Worm (Caenorhabditis elegans) whole organism, L4 larva: ENCODE measurements around the gene rha-1.

Experiments used
- D1046.2 ChIP-seq: fragments of 200-800 bp; sonication (Bioruptor generic); IDR thresholded peaks from 2 replicates; pipeline ENCODE4 v1.3.6; 2022; ENCODE audit warnings: missing genetic modification characterization, missing compliant biosample characterization
- F49E8.2 ChIP-seq: sonication (generic microtip); optimal IDR thresholded peaks from 2 replicates; lab custom pipeline; 2016; ENCODE audit warnings: missing compliant biosample characterization, mild to moderate bottlenecking, missing genetic modification characterization, borderline replicate concordance
- R02D3.7 ChIP-seq: fragments of 150-350 bp; sonication (generic microtip); optimal IDR thresholded peaks from 3 replicates; lab custom pipeline; 2014; ENCODE audit warnings: missing biosample characterization, missing genetic modification characterization
- Y5F2A.4 ChIP-seq: fragments of 200-800 bp; sonication (Bioruptor generic); optimal IDR thresholded peaks from 2 replicates; lab custom pipeline; 2018; ENCODE audit warnings: mild to moderate bottlenecking, missing genetic modification characterization, missing compliant biosample characterization
- aha-1 ChIP-seq: fragments of 150-350 bp; peaks from one replicate; lab custom pipeline; 2014; ENCODE audit warnings: missing biosample characterization, missing genetic modification characterization
- aly-2 ChIP-seq: sonication (generic microtip); optimal IDR thresholded peaks from 2 replicates; lab custom pipeline; 2018; ENCODE audit warnings: missing biosample characterization, missing genetic modification characterization
- ama-1 ChIP-seq: fragments of 150-350 bp; optimal IDR thresholded peaks from 2 replicates; lab custom pipeline; 2014; ENCODE audit warnings: inconsistent platforms, mixed read lengths
- attf-4 ChIP-seq: sonication (generic microtip); optimal IDR thresholded peaks from 3 replicates; lab custom pipeline; 2017; ENCODE audit warnings: missing biosample characterization, missing genetic modification characterization
- ceh-28 ChIP-seq: fragments of 150-350 bp; optimal IDR thresholded peaks from 2 replicates; lab custom pipeline; 2014; ENCODE audit warnings: missing biosample characterization, missing genetic modification reagents, missing genetic modification characterization
- ceh-82 ChIP-seq: sonication (generic microtip); optimal IDR thresholded peaks from 2 replicates; lab custom pipeline; 2017; ENCODE audit warnings: missing biosample characterization, missing genetic modification characterization
- ctbp-1 ChIP-seq: fragments of 200-800 bp; sonication (Bioruptor generic); IDR thresholded peaks from 2 replicates; pipeline ENCODE4 v1.3.6; 2022; ENCODE audit warnings: missing genetic modification reagents, missing genetic modification characterization, missing compliant biosample characterization
- daf-16 ChIP-seq, 3 experiments: sonication (generic microtip); optimal IDR thresholded peaks; 2 replicates each; lab custom pipeline; 2016 to 2017; ENCODE audit warnings: missing genetic modification characterization in 3 of 3, missing genetic modification reagents in 3 of 3, mild to moderate bottlenecking in 2 of 3, missing compliant biosample characterization in 2 of 3, missing biosample characterization in 1 of 3, moderate library complexity in 1 of 3
- daf-19 ChIP-seq: fragments of 200-800 bp; sonication (Bioruptor generic); conservative IDR thresholded peaks from 2 replicates; pipeline ENCODE4 v1.3.6; 2022; ENCODE audit warnings: missing genetic modification characterization, missing compliant biosample characterization
- daf-8 ChIP-seq: fragments of 200-800 bp; sonication (Bioruptor generic); IDR thresholded peaks from 2 replicates; pipeline ENCODE4 v1.3.6; 2022; ENCODE audit warnings: missing genetic modification characterization, missing compliant biosample characterization
- dpl-1 ChIP-seq: fragments of 150-350 bp; optimal IDR thresholded peaks from 2 replicates; lab custom pipeline; 2014; ENCODE audit warnings: missing biosample characterization, missing genetic modification reagents, missing genetic modification characterization
- duxl-1 ChIP-seq: sonication (generic microtip); optimal IDR thresholded peaks from 2 replicates; lab custom pipeline; 2016; ENCODE audit warnings: mild to moderate bottlenecking, missing genetic modification characterization, moderate library complexity, missing compliant biosample characterization; ENCODE audit not compliant: poor library complexity
- fkh-10 ChIP-seq: fragments of 150-350 bp; optimal IDR thresholded peaks from 2 replicates; lab custom pipeline; 2014; ENCODE audit warnings: missing biosample characterization, missing genetic modification reagents, missing genetic modification characterization
- hlh-30 ChIP-seq: sonication (generic microtip); optimal IDR thresholded peaks from 2 replicates; lab custom pipeline; 2017; ENCODE audit warnings: antibody characterized with exemption, mild to moderate bottlenecking, missing genetic modification characterization, missing compliant biosample characterization; ENCODE audit not compliant: insufficient read depth
- hmg-1.1 ChIP-seq: fragments of 200-800 bp; sonication (Bioruptor generic); IDR thresholded peaks from 2 replicates; pipeline ENCODE4 v1.3.6; 2022; ENCODE audit warnings: missing genetic modification reagents, missing genetic modification characterization, missing compliant biosample characterization
- lin-13 ChIP-seq: fragments of 150-350 bp; optimal IDR thresholded peaks from 2 replicates; lab custom pipeline; 2014; ENCODE audit warnings: missing biosample characterization, missing genetic modification reagents, missing genetic modification characterization
- lin-29 ChIP-seq: fragments of 200-800 bp; sonication (Bioruptor generic); IDR thresholded peaks from 2 replicates; pipeline ENCODE4 v1.3.6; 2022; ENCODE audit warnings: missing genetic modification reagents, missing genetic modification characterization, missing compliant biosample characterization
- lin-38 ChIP-seq: fragments of 200-800 bp; sonication (Bioruptor generic); IDR thresholded peaks from 2 replicates; pipeline ENCODE4 v1.3.6; 2022; ENCODE audit warnings: missing genetic modification reagents, missing genetic modification characterization, missing compliant biosample characterization
- lin-39 ChIP-seq: fragments of 150-350 bp; optimal IDR thresholded peaks from 2 replicates; lab custom pipeline; 2014; ENCODE audit warnings: missing biosample characterization, missing genetic modification reagents, missing genetic modification characterization
- lir-3 ChIP-seq: sonication (generic microtip); optimal IDR thresholded peaks from 2 replicates; lab custom pipeline; 2016; ENCODE audit warnings: mild to moderate bottlenecking, missing genetic modification characterization, missing compliant biosample characterization
- madf-9 ChIP-seq: fragments of 200-800 bp; sonication (Bioruptor generic); conservative IDR thresholded peaks from 2 replicates; pipeline ENCODE4 v1.3.6; 2022; ENCODE audit warnings: missing genetic modification reagents, missing genetic modification characterization, missing compliant biosample characterization
- mdl-1 ChIP-seq, 2 experiments: fragments of 150-350 bp in 1 of 2; sonication (generic microtip) in 1 of 2; optimal IDR thresholded peaks; 2 replicates each; lab custom pipeline; 2014 to 2017; ENCODE audit warnings: missing biosample characterization in 2 of 2, missing genetic modification characterization in 2 of 2
- mxl-2 ChIP-seq: fragments of 200-800 bp; sonication (Bioruptor generic); conservative IDR thresholded peaks from 2 replicates; pipeline ENCODE4 v1.3.6; 2022; ENCODE audit warnings: missing genetic modification reagents, missing genetic modification characterization, missing compliant biosample characterization
- mxl-3 ChIP-seq: fragments of 200-800 bp; sonication (Bioruptor generic); optimal IDR thresholded peaks from 2 replicates; lab custom pipeline; 2018; ENCODE audit warnings: mild to moderate bottlenecking, missing genetic modification characterization, missing compliant biosample characterization
- nhr-11 ChIP-seq: fragments of 150-350 bp; optimal IDR thresholded peaks from 2 replicates; lab custom pipeline; 2014; ENCODE audit warnings: missing biosample characterization, missing genetic modification characterization
- nhr-111 ChIP-seq: fragments of 200-800 bp; sonication (Bioruptor generic); optimal IDR thresholded peaks from 2 replicates; lab custom pipeline; 2018; ENCODE audit warnings: mild to moderate bottlenecking, missing genetic modification characterization, missing compliant biosample characterization
- nhr-237 ChIP-seq: sonication (generic microtip); optimal IDR thresholded peaks from 2 replicates; lab custom pipeline; 2017; ENCODE audit warnings: missing biosample characterization, missing genetic modification characterization
- nhr-25 ChIP-seq: sonication (generic microtip); optimal IDR thresholded peaks from 2 replicates; lab custom pipeline; 2017; ENCODE audit warnings: missing genetic modification characterization, mild to moderate bottlenecking, missing compliant biosample characterization, antibody characterized with exemption, moderate library complexity, borderline replicate concordance; ENCODE audit not compliant: insufficient read depth
- nhr-48 ChIP-seq: sonication (generic microtip); optimal IDR thresholded peaks from 2 replicates; lab custom pipeline; 2016; ENCODE audit warnings: mild to moderate bottlenecking, missing genetic modification characterization, missing compliant biosample characterization
- saeg-2 ChIP-seq: fragments of 200-800 bp; sonication (Bioruptor generic); IDR thresholded peaks from 2 replicates; pipeline ENCODE4 v1.3.6; 2022; ENCODE audit warnings: missing genetic modification reagents, missing genetic modification characterization, missing compliant biosample characterization
- sdz-12 ChIP-seq: fragments of 200-800 bp; sonication (Bioruptor generic); optimal IDR thresholded peaks from 2 replicates; lab custom pipeline; 2018; ENCODE audit warnings: mild to moderate bottlenecking, missing genetic modification characterization, missing compliant biosample characterization
- snpc-4 ChIP-seq: fragments of 150-350 bp; optimal IDR thresholded peaks from 2 replicates; lab custom pipeline; 2014; ENCODE audit warnings: missing biosample characterization, missing genetic modification characterization
- spr-1 ChIP-seq: sonication (generic microtip); optimal IDR thresholded peaks from 2 replicates; lab custom pipeline; 2016; ENCODE audit warnings: mild to moderate bottlenecking, missing genetic modification characterization, missing compliant biosample characterization
- unc-39 ChIP-seq: sonication (generic microtip); optimal IDR thresholded peaks from 2 replicates; lab custom pipeline; 2017; ENCODE audit warnings: missing biosample characterization, missing genetic modification characterization
- unc-62 ChIP-seq, 3 experiments: fragments of 150-350 bp in 1 of 3; sonication (generic microtip); optimal IDR thresholded peaks in 2 of 3; peaks in 1 of 3; 1 replicate in 1 of 3; 2 replicates in 2 of 3; lab custom pipeline; 2014 to 2017; ENCODE audit warnings: missing biosample characterization in 3 of 3, missing genetic modification characterization in 3 of 3, missing genetic modification reagents in 3 of 3, missing genotype in 1 of 3
- vab-7 ChIP-seq: fragments of 200-800 bp; sonication (Bioruptor generic); IDR thresholded peaks from 2 replicates; pipeline ENCODE4 v1.3.6; 2022; ENCODE audit warnings: missing genetic modification reagents, missing genetic modification characterization, missing compliant biosample characterization
- zag-1 ChIP-seq: fragments of 150-350 bp; optimal IDR thresholded peaks from 2 replicates; lab custom pipeline; 2014; ENCODE audit warnings: missing biosample characterization, missing genetic modification characterization
- zfp-2 ChIP-seq: sonication (generic microtip); optimal IDR thresholded peaks from 2 replicates; lab custom pipeline; 2016; ENCODE audit warnings: mild to moderate bottlenecking, missing genetic modification characterization, missing compliant biosample characterization
- zfp-3 ChIP-seq: fragments of 200-800 bp; sonication (Bioruptor generic); conservative IDR thresholded peaks from 2 replicates; pipeline ENCODE4 v1.3.6; 2022; ENCODE audit warnings: missing genetic modification reagents, missing genetic modification characterization, missing compliant biosample characterization
- zip-11 ChIP-seq: fragments of 200-800 bp; sonication (Bioruptor generic); IDR thresholded peaks from 2 replicates; pipeline ENCODE4 v1.3.6; 2022; ENCODE audit warnings: missing genetic modification characterization, missing compliant biosample characterization
- ztf-11 ChIP-seq: fragments of 150-350 bp; optimal IDR thresholded peaks from 2 replicates; lab custom pipeline; 2014; ENCODE audit warnings: missing biosample characterization, missing genetic modification characterization
- ztf-7 ChIP-seq: fragments of 150-350 bp; optimal IDR thresholded peaks from 2 replicates; lab custom pipeline; 2014; ENCODE audit warnings: missing biosample characterization, missing genetic modification characterization

The rha-1 gene

DNA sequence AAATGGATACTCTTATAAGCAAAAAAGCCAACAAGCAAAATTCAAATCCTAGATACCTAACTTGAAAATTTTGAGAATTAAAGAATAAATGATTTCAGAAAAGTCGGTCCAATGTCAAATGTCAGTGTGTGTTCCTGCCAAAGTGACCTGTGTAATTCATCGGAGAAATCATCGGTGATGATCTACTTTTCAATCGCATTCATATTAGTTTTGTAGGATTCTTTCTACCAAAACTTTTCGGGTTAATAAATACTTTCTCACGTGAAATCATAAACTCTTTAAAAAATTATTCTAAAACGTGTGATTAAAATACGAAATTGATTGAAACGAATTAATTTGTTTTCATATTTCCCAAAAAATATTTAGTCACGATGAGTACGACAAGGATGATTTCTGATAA, 44.4 kb downstream of the rha-1 start, which contains the start of gene F46C5.7:
TSS of gene F46C5.7 (plus strand) at position 301 of the 400 bp plus-strand sequence.
- TF ChIP-seq duxl-1 (tag; lab: Kevin White, UChicago) (no peak), daf-19 (GFP tag; lab: Robert Waterston, UW) (no peak), ztf-7 (tag; lab: Kevin White, UChicago) (no peak), saeg-2 (GFP tag; lab: Robert Waterston, UW) (no peak), ama-1 (lab: Kevin White, UChicago) (no peak), lin-29 (GFP tag; lab: Robert Waterston, UW) (no peak), zfp-2 (no peak), snpc-4 (no peak), vab-7 (GFP tag; lab: Robert Waterston, UW) (no peak), zip-11 (no peak), lin-39 (no peak), ceh-28 (tag; lab: Kevin White, UChicago) (no peak), R02D3.7 (no peak), nhr-237 (no peak), mdl-1 (tag; optimal IDR thresholded peaks at IDR 0.05; lab: Kevin White, UChicago) (no peak)

DNA sequence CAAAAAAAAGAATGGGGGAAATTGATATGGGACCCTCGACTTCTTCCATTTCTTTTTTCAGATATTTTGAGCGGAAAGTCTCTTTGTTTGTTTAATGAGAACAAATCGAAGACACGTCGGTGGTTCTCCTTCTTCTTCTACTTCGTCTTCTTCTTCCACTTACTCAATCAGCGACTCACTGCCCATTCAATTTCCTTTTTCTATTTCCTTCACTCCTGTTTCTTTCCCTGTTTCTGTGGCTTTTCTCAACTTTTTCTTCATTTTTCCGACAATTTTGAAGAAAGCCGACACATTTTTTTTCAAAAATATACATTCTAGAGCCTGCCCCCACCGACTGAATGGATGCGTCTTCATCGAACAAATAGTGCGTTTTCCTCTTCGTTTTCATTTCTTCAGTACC, 47.6 kb downstream of the rha-1 start, which contains the start of gene F46C5.4:
TSS of gene F46C5.4 (plus strand) at position 222 of the 400 bp plus-strand sequence.
- TF ChIP-seq D1046.2 (GFP tag; lab: Robert Waterston, UW): no peak
- TF ChIP-seq zfp-2: no peak
- no peak for TF ChIP-seq F49E8.2 (tag; lab: Kevin White, UChicago)
- TF ChIP-seq attf-4 (tag; lab: Kevin White, UChicago): no peak
- TF ChIP-seq ztf-11: no peak
- no peak for TF ChIP-seq ceh-82
- no peak for TF ChIP-seq lin-38 (GFP tag; lab: Robert Waterston, UW)
- TF ChIP-seq mxl-2: no peak
- TF ChIP-seq unc-39: no peak
- peak; percentile 76 for TF ChIP-seq fkh-10 (GFP tag; lab: Kevin White, UChicago)
- TF ChIP-seq nhr-25 (tag; lab: Kevin White, UChicago): no peak
- no peak for TF ChIP-seq Y5F2A.4 (GFP tag; lab: Kevin White, UChicago)
- TF ChIP-seq dpl-1 (GFP tag; lab: Kevin White, UChicago): no peak
- peak in 1 of 2 experiments; percentile 35 for TF ChIP-seq unc-62 (GFP tag; optimal IDR thresholded peaks at IDR 0.05 in 1 of 2; lab: Kevin White, UChicago)
- no peak for TF ChIP-seq unc-62 (tag; optimal IDR thresholded peaks at IDR 0.05; lab: Kevin White, UChicago)
- no peak for TF ChIP-seq sdz-12
- TF ChIP-seq daf-16 (GFP tag; optimal IDR thresholded peaks at IDR 0.05; lab: Kevin White, UChicago): no peak
- no peak for TF ChIP-seq daf-16 (tag; optimal IDR thresholded peaks at IDR 0.05; lab: Kevin White, UChicago)

DNA sequence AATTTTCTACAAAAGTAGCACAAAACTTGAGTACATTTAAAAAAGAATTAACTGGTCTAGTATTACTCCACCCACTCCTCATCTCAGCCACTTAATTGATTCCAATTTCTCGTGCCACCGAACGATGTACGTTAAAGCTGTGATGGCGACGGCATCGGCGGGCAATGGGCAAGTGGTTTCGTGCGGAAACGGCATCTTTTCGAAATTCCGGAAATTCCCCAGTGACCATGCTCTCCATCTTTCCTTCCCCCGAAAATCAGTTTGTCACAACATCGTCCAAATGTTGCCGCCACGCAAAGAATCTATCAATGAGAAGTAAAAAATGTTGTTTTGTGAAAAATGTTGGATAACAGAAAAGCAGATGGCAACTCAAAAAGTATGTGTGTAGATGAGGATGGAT, 50.5 kb downstream of the rha-1 start:
- TF ChIP-seq mxl-3: no peak
- no peak for TF ChIP-seq Y5F2A.4 (GFP tag; lab: Kevin White, UChicago)
- no peak for TF ChIP-seq daf-8 (GFP tag; lab: Robert Waterston, UW)
- TF ChIP-seq aha-1 (tag; lab: Kevin White, UChicago): peak; percentile 94
- no peak for TF ChIP-seq nhr-111 (GFP tag; lab: Kevin White, UChicago)
- TF ChIP-seq madf-9 (GFP tag; lab: Robert Waterston, UW): no peak
- TF ChIP-seq lin-13 (GFP tag; lab: Kevin White, UChicago): no peak

ce11 chrII:8830917-8831316, 52.5 kb downstream of the rha-1 start:
- TF ChIP-seq spr-1 (no peak), lin-38 (GFP tag; lab: Robert Waterston, UW) (no peak), lir-3 (tag; lab: Kevin White, UChicago) (no peak), aha-1 (tag; lab: Kevin White, UChicago) (peak; percentile 20), hlh-30 (no peak), hmg-1.1 (GFP tag; lab: Robert Waterston, UW) (no peak), nhr-48 (no peak), zfp-3 (GFP tag; lab: Robert Waterston, UW) (no peak), ctbp-1 (GFP tag; lab: Robert Waterston, UW) (0 out of 2 replicates have a peak, but pooled peaks have one; percentile 37), nhr-11 (tag; lab: Kevin White, UChicago) (no peak), duxl-1 (tag; lab: Kevin White, UChicago) (no peak), saeg-2 (GFP tag; lab: Robert Waterston, UW) (no peak), aly-2 (tag; lab: Kevin White, UChicago) (no peak), zag-1 (tag; lab: Kevin White, UChicago) (no peak)
